Worm (Caenorhabditis elegans) whole organism, midembryonic: ENCODE measurements around the gene spex-3.

Experiments
- T22C8.4 ChIP-seq: fragments of 200-800 bp; sonication (Bioruptor generic); IDR thresholded peaks from 2 replicates; pipeline ENCODE4 v1.3.6; 2022; ENCODE audit warnings: missing genetic modification characterization, missing compliant biosample characterization
- cog-1 ChIP-seq: sonication (generic microtip); optimal IDR thresholded peaks from 2 replicates; lab custom pipeline; 2016; ENCODE audit warnings: missing genetic modification characterization, missing compliant biosample characterization
- flt-1 ChIP-seq: fragments of 200-800 bp; sonication (Bioruptor generic); IDR thresholded peaks from 2 replicates; pipeline ENCODE4 v1.3.6; 2022; ENCODE audit warnings: missing genetic modification characterization, missing compliant biosample characterization
- klf-2 ChIP-seq: fragments of 200-800 bp; sonication (Bioruptor generic); conservative IDR thresholded peaks from 2 replicates; pipeline ENCODE4 v1.3.6; 2022; ENCODE audit warnings: missing genetic modification reagents, missing genetic modification characterization, missing compliant biosample characterization
- med-1 ChIP-seq: sonication (generic microtip); optimal IDR thresholded peaks from 2 replicates; lab custom pipeline; 2017; ENCODE audit warnings: missing genetic modification characterization, mild to moderate bottlenecking, missing compliant biosample characterization, antibody characterized with exemption, missing genetic modification reagents; ENCODE audit not compliant: insufficient read depth
- tab-1 ChIP-seq: fragments of 200-800 bp; sonication (Bioruptor generic); IDR thresholded peaks from 2 replicates; pipeline ENCODE4 v1.3.6; 2022; ENCODE audit warnings: missing genetic modification characterization, missing compliant biosample characterization
- ztf-29 ChIP-seq: fragments of 200-800 bp; sonication (Bioruptor generic); IDR thresholded peaks from 2 replicates; pipeline ENCODE4 v1.3.6; 2022; ENCODE audit warnings: missing genetic modification reagents, missing genetic modification characterization, missing compliant biosample characterization

ce11 chrIII:1689927-1690326 is 12.3 kb downstream of the spex-3 start, which contains the start of gene Y22D7AR.14:
- TF ChIP-seq flt-1 (GFP tag; lab: Robert Waterston, UW) (no peak), tab-1 (GFP tag; lab: Robert Waterston, UW) (no peak), klf-2 (GFP tag; lab: Robert Waterston, UW) (no peak), med-1 (no peak), cog-1 (no peak), T22C8.4 (no peak), ztf-29 (GFP tag; lab: Robert Waterston, UW) (no peak)
